Worm (Caenorhabditis elegans): ENCODE data around the gene F43B10.1.

DNA sequence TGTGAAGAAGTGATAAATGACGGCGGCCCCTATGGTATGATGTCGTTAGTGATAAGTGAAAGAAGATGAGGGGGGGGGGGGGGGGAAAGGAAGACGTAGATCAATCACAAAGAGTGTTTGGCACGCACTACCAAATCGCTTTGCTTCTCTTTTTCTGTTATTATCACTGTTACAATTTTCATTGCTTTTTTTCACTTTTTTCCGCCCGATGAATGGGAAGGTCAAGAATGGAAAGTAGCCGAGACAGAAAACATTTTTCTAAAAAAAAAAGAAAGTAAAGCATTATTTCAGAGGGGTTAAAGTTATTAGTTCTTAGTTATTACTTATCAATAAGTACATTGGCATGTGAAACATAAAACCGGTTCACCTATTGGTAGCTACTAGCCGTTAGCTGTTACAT, 15.4 kb downstream of the F43B10.1 start:
- TF ChIP-seq F49E8.2 (tag; optimal IDR thresholded peaks at IDR 0.05; ENCODE audit: borderline replicate concordance) (no peak), tra-1 (GFP tag; IDR thresholded peaks at IDR 0.05) (no peak), dpl-1 (GFP tag; optimal IDR thresholded peaks at IDR 0.05) (no peak), lir-3 (tag; optimal IDR thresholded peaks at IDR 0.05) (no peak), lin-29 (GFP tag; IDR thresholded peaks at IDR 0.05) (no peak), pqm-1 (tag; optimal IDR thresholded peaks at IDR 0.05) (no peak), hlh-30 (tag; optimal IDR thresholded peaks at IDR 0.05; ENCODE audit: insufficient read depth) (no peak), ceh-82 (tag; optimal IDR thresholded peaks at IDR 0.05) (no peak), snpc-4 (tag; optimal IDR thresholded peaks at IDR 0.05) (no peak), dve-1 (tag; optimal IDR thresholded peaks at IDR 0.05; ENCODE audit: insufficient read depth) (no peak), ZK546.5 (tag; optimal IDR thresholded peaks at IDR 0.05) (no peak)

All from whole organism, L4 larva.